Fruit fly (Drosophila melanogaster): Measurements from ENCODE around the gene CG4572.

The CG4572 gene

dm6 chr3R:19905932-19906439, 41.8 kb upstream of the CG4572 start (continued):
- peak in 1 of 2 experiments; percentile 6 for TF ChIP-seq Eip74EF (GFP tag; optimal IDR thresholded peaks at IDR 0.05)
- no peak for TF ChIP-seq CG6791 (GFP tag; IDR thresholded peaks at IDR 0.05; ENCODE audit: partially characterized antibody)
- TF ChIP-seq YL-1 (GFP tag; optimal IDR thresholded peaks at IDR 0.05): peak; percentile 39
- no peak for TF ChIP-seq h (optimal IDR thresholded peaks at IDR 0.05)
- peak; percentile 73 for TF ChIP-seq CG13296 (GFP tag; optimal IDR thresholded peaks at IDR 0.05)
- TF ChIP-seq CG8290 (GFP tag; optimal IDR thresholded peaks at IDR 0.05): no peak
- peak in 1 of 2 experiments; percentile 97 for TF ChIP-seq CG8290 (tag; optimal IDR thresholded peaks at IDR 0.05)
- peak; percentile 83 for TF ChIP-seq Oli (tag; optimal IDR thresholded peaks at IDR 0.05)
- no peak for TF ChIP-seq pan (optimal IDR thresholded peaks at IDR 0.05)
- TF ChIP-seq pan (GFP tag; optimal IDR thresholded peaks at IDR 0.05 in 1 of 2, IDR thresholded peaks at IDR 0.05 in 1 of 2): peak in 1 of 2 experiments; percentile 90
- peak; percentile 80 for TF ChIP-seq CG12659 (GFP tag; optimal IDR thresholded peaks at IDR 0.05)
- TF ChIP-seq lmd (GFP tag; IDR thresholded peaks at IDR 0.05): peak; percentile 89
- TF ChIP-seq CG17912 (GFP tag; optimal IDR thresholded peaks at IDR 0.05): no peak
- TF ChIP-seq MTF-1 (GFP tag; optimal IDR thresholded peaks at IDR 0.05; ENCODE audit: borderline replicate concordance): peak; percentile 38
- no peak for TF ChIP-seq CG34224 (GFP tag; IDR thresholded peaks at IDR 0.05; ENCODE audit: partially characterized antibody)
- TF ChIP-seq Dad (GFP tag; optimal IDR thresholded peaks at IDR 0.05): peak; percentile 59
- TF ChIP-seq Side (GFP tag; optimal IDR thresholded peaks at IDR 0.05): peak; percentile 77
- TF ChIP-seq Hr78 (GFP tag; optimal IDR thresholded peaks at IDR 0.05): no peak
- peak; percentile 89 for TF ChIP-seq bab2 (GFP tag; optimal IDR thresholded peaks at IDR 0.05)
- TF ChIP-seq pum (GFP tag; optimal IDR thresholded peaks at IDR 0.05): no peak
- TF ChIP-seq so (GFP tag; IDR thresholded peaks at IDR 0.05): peak; percentile 86
- TF ChIP-seq HLH4C (GFP tag; IDR thresholded peaks at IDR 0.05; ENCODE audit: partially characterized antibody): no peak
- peak; percentile 41; the same call in 1 of the 2 replicates for TF ChIP-seq CG5953 (GFP tag; IDR thresholded peaks at IDR 0.05)
- peak; percentile 58 for TF ChIP-seq CG11398 (GFP tag; optimal IDR thresholded peaks at IDR 0.05)
- TF ChIP-seq CG2129 (GFP tag; IDR thresholded peaks at IDR 0.05; ENCODE audit: partially characterized antibody): no peak
- peak; percentile 40 for TF ChIP-seq cato (GFP tag; optimal IDR thresholded peaks at IDR 0.05; ENCODE audit: borderline replicate concordance)
- no peak for TF ChIP-seq inv (GFP tag; IDR thresholded peaks at IDR 0.05; ENCODE audit: partially characterized antibody)
- TF ChIP-seq CG3163 (GFP tag; optimal IDR thresholded peaks at IDR 0.05): no peak
- TF ChIP-seq CG8924 (tag; optimal IDR thresholded peaks at IDR 0.05): peak; percentile 70
- peak; percentile 67 for TF ChIP-seq Blimp-1 (GFP tag; optimal IDR thresholded peaks at IDR 0.05)
- peak; percentile 81 for TF ChIP-seq bcd (GFP tag; optimal IDR thresholded peaks at IDR 0.05)
- no peak for TF ChIP-seq Kr (GFP tag; optimal IDR thresholded peaks at IDR 0.05)
- TF ChIP-seq CG1024 (GFP tag; IDR thresholded peaks at IDR 0.05): peak; percentile 43; the same call in 1 of the 2 replicates
- TF ChIP-seq CG12236 (GFP tag; optimal IDR thresholded peaks at IDR 0.05): peak; percentile 27
- peak; percentile 58; the same call in 1 of the 2 replicates for TF ChIP-seq klu (GFP tag; IDR thresholded peaks at IDR 0.05)
- peak; percentile 80 for TF ChIP-seq CG12155 (GFP tag; optimal IDR thresholded peaks at IDR 0.05)
- TF ChIP-seq CG9797 (GFP tag; optimal IDR thresholded peaks at IDR 0.05): no peak
- TF ChIP-seq kah (GFP tag; optimal IDR thresholded peaks at IDR 0.05): peak; percentile 15
- TF ChIP-seq Aef1 (GFP tag; IDR thresholded peaks at IDR 0.05): peak; percentile 83
- peak; percentile 8 for TF ChIP-seq CG12299 (tag; optimal IDR thresholded peaks at IDR 0.05)
- peak; percentile 75 for TF ChIP-seq chm (GFP tag; IDR thresholded peaks at IDR 0.05)
- peak; percentile 67 for TF ChIP-seq CG11723 (GFP tag; optimal IDR thresholded peaks at IDR 0.05)
- TF ChIP-seq grau (tag; optimal IDR thresholded peaks at IDR 0.05): peak; percentile 84
- peak; percentile 28 for TF ChIP-seq CG2202 (tag; optimal IDR thresholded peaks at IDR 0.05)
- peak; percentile 74 for TF ChIP-seq NFAT (GFP tag; IDR thresholded peaks at IDR 0.05)
- TF ChIP-seq vfl (GFP tag; optimal IDR thresholded peaks at IDR 0.05): peak; percentile 31
- TF ChIP-seq sqz (GFP tag; optimal IDR thresholded peaks at IDR 0.05): peak; percentile 14
- peak; percentile 63 for TF ChIP-seq pb (GFP tag; optimal IDR thresholded peaks at IDR 0.05)
- peak; percentile 90 for TF ChIP-seq slbo (GFP tag; IDR thresholded peaks at IDR 0.05)
- TF ChIP-seq nmo (GFP tag; optimal IDR thresholded peaks at IDR 0.05): peak; percentile 49
